Fruit fly (Drosophila melanogaster) whole organism, wandering third instar larva: Measurements from ENCODE around the gene CG14300.
A peak's percentile ranks its signal among the peaks of the same experiment; 100 is the strongest.

ENCODE experiments used
- Abd-B ChIP-seq: fragments of >200 bp; optimal IDR thresholded peaks from 2 replicates; lab custom pipeline; 2017; ENCODE audit warnings: missing biosample characterization, missing genetic modification characterization
- CG32264 ChIP-seq: fragments of 200-800 bp; sonication (Bioruptor generic); optimal IDR thresholded peaks from 2 replicates; lab custom pipeline; 2016; ENCODE audit warnings: missing biosample characterization, missing genetic modification characterization
- CG9705 ChIP-seq: fragments of 200-800 bp; sonication (Bioruptor generic); optimal IDR thresholded peaks from 2 replicates; lab custom pipeline; 2018; ENCODE audit warnings: missing biosample characterization, mild to moderate bottlenecking, missing genetic modification characterization
- CrebA ChIP-seq: fragments of 200-800 bp; sonication (Bioruptor generic); optimal IDR thresholded peaks from 2 replicates; lab custom pipeline; 2016; ENCODE audit warnings: missing biosample characterization, mild to moderate bottlenecking, missing genetic modification characterization, borderline replicate concordance
- Dfd ChIP-seq: fragments of >200 bp; optimal IDR thresholded peaks from 2 replicates; lab custom pipeline; 2017; ENCODE audit warnings: missing biosample characterization, missing genetic modification characterization
- Dif ChIP-seq: fragments of 200-275, 200-300 bp; sonication (Bioruptor generic); optimal IDR thresholded peaks from 2 replicates; lab custom pipeline; 2018; ENCODE audit warnings: missing biosample characterization, missing genetic modification characterization; ENCODE audit not compliant: partially characterized antibody
- GATAd ChIP-seq: sonication (Bioruptor generic); optimal IDR thresholded peaks from 2 replicates; lab custom pipeline; 2016; ENCODE audit warnings: missing biosample characterization, missing genetic modification characterization
- HLH106 ChIP-seq: fragments of 200-800 bp; optimal IDR thresholded peaks from 3 replicates; lab custom pipeline; 2019; ENCODE audit warnings: missing biosample characterization, mild to moderate bottlenecking, missing genetic modification characterization, moderate library complexity
- Hnf4 ChIP-seq: fragments of 200-800 bp; sonication (Bioruptor generic); optimal IDR thresholded peaks from 2 replicates; lab custom pipeline; 2016; ENCODE audit warnings: missing biosample characterization, mild to moderate bottlenecking, missing genetic modification characterization
- Hr78 ChIP-seq: fragments of >200 bp; optimal IDR thresholded peaks from 2 replicates; lab custom pipeline; 2017; ENCODE audit warnings: missing biosample characterization, missing genetic modification characterization
- Hr83 ChIP-seq: fragments of 200-300 bp; sonication (Bioruptor generic); optimal IDR thresholded peaks from 2 replicates; lab custom pipeline; 2016; ENCODE audit warnings: missing biosample characterization, mild to moderate bottlenecking, missing genetic modification characterization, moderate library complexity; ENCODE audit not compliant: poor library complexity, severe bottlenecking
- Jra ChIP-seq: sonication (Bioruptor generic); optimal IDR thresholded peaks from 2 replicates; lab custom pipeline; 2016; ENCODE audit warnings: missing biosample characterization, missing genetic modification characterization
- Mio ChIP-seq: sonication (Bioruptor generic); optimal IDR thresholded peaks from 2 replicates; lab custom pipeline; 2016; ENCODE audit warnings: missing biosample characterization, missing genetic modification characterization
- Myc ChIP-seq: fragments of >200 bp; optimal IDR thresholded peaks from 2 replicates; lab custom pipeline; 2017
- N ChIP-seq: fragments of >200 bp; optimal IDR thresholded peaks from 2 replicates; lab custom pipeline; 2018; ENCODE audit warnings: missing biosample characterization, missing external identifiers, missing genetic modification characterization
- OdsH ChIP-seq: fragments of 200-800 bp; sonication (Bioruptor generic); optimal IDR thresholded peaks from 2 replicates; lab custom pipeline; 2016; ENCODE audit warnings: missing biosample characterization, mild to moderate bottlenecking, missing genetic modification characterization
- Rel ChIP-seq, 2 experiments: fragments of 200-800 bp; sonication (Bioruptor generic) in 1 of 2; optimal IDR thresholded peaks; 2 replicates in 1 of 2; 3 replicates in 1 of 2; lab custom pipeline; 2016 to 2019; ENCODE audit warnings: mild to moderate bottlenecking in 2 of 2, missing biosample characterization in 2 of 2, missing genetic modification characterization in 2 of 2, moderate library complexity in 1 of 2
- Sp1 ChIP-seq: fragments of 200-800 bp; sonication (Bioruptor generic); optimal IDR thresholded peaks from 3 replicates; lab custom pipeline; 2019; ENCODE audit warnings: missing biosample characterization, mild to moderate bottlenecking, missing genetic modification characterization, moderate library complexity
- Vsx2 ChIP-seq: fragments of 200-300, 225-300 bp; sonication (Bioruptor generic); optimal IDR thresholded peaks from 2 replicates; lab custom pipeline; 2018; ENCODE audit warnings: missing biosample characterization, missing genetic modification characterization; ENCODE audit not compliant: partially characterized antibody
- br ChIP-seq: fragments of 200-800 bp; sonication (Bioruptor generic); optimal IDR thresholded peaks from 2 replicates; lab custom pipeline; 2016; ENCODE audit warnings: missing biosample characterization, missing genetic modification characterization
- brk ChIP-seq: fragments of 200-800 bp; sonication (Bioruptor generic); optimal IDR thresholded peaks from 2 replicates; lab custom pipeline; 2016; ENCODE audit warnings: missing biosample characterization, mild to moderate bottlenecking, missing genetic modification characterization
- dl ChIP-seq, 2 experiments: fragments of 175-275, 200-275 bp in 1 of 2; fragments of 200-275 bp in 1 of 2; sonication (Bioruptor generic); optimal IDR thresholded peaks; lab custom pipeline; 2018; ENCODE audit warnings: mild to moderate bottlenecking in 2 of 2, missing biosample characterization in 2 of 2, missing genetic modification characterization in 2 of 2, moderate library complexity in 2 of 2; ENCODE audit not compliant: partially characterized antibody in 2 of 2, insufficient read depth in 1 of 2
- dmrt93B ChIP-seq: fragments of 200-800 bp; sonication (Bioruptor generic); optimal IDR thresholded peaks from 2 replicates; lab custom pipeline; 2018; ENCODE audit warnings: missing biosample characterization, mild to moderate bottlenecking, missing genetic modification characterization
- dsf ChIP-seq: sonication (Bioruptor generic); optimal IDR thresholded peaks from 2 replicates; lab custom pipeline; 2016; ENCODE audit warnings: missing biosample characterization, missing genetic modification characterization, borderline replicate concordance
- ey ChIP-seq: fragments of 200-800 bp; sonication (Bioruptor generic); optimal IDR thresholded peaks from 2 replicates; lab custom pipeline; 2016; ENCODE audit warnings: missing biosample characterization, missing genetic modification characterization
- foxo ChIP-seq, 2 experiments: fragments of 200-800 bp; sonication (Bioruptor generic); optimal IDR thresholded peaks; 2 replicates in 1 of 2; 3 replicates in 1 of 2; lab custom pipeline; 2016 to 2017; ENCODE audit warnings: missing biosample characterization in 2 of 2, missing genetic modification characterization in 2 of 2
- fru ChIP-seq: fragments of 200-800 bp; sonication (Bioruptor generic); optimal IDR thresholded peaks from 3 replicates; lab custom pipeline; 2016; ENCODE audit warnings: missing biosample characterization, mild to moderate bottlenecking, missing genetic modification characterization
- h ChIP-seq: fragments of 200-800 bp; sonication (Bioruptor generic); optimal IDR thresholded peaks from 3 replicates; lab custom pipeline; 2016; ENCODE audit warnings: missing biosample characterization, mild to moderate bottlenecking, missing genetic modification characterization
- jim ChIP-seq: fragments of 175-275, 200-325 bp; sonication (Bioruptor generic); optimal IDR thresholded peaks from 2 replicates; lab custom pipeline; 2016; ENCODE audit warnings: missing biosample characterization, mild to moderate bottlenecking, missing genetic modification characterization
- lola ChIP-seq: fragments of >200 bp; optimal IDR thresholded peaks from 2 replicates; lab custom pipeline; 2017; ENCODE audit warnings: missing biosample characterization, missing genetic modification characterization
- pan ChIP-seq: fragments of >200 bp; optimal IDR thresholded peaks from 2 replicates; lab custom pipeline; 2017
- psq ChIP-seq: fragments of 200-800 bp; sonication (Bioruptor generic); optimal IDR thresholded peaks from 3 replicates; lab custom pipeline; 2017; ENCODE audit warnings: missing biosample characterization, mild to moderate bottlenecking, missing genetic modification characterization, moderate library complexity
- rgr ChIP-seq: fragments of 200-800 bp; sonication (Bioruptor generic); optimal IDR thresholded peaks from 3 replicates; lab custom pipeline; 2016; ENCODE audit warnings: missing biosample characterization, mild to moderate bottlenecking, missing genetic modification characterization
- sage ChIP-seq: fragments of 200-800 bp; sonication (Bioruptor generic); optimal IDR thresholded peaks from 2 replicates; lab custom pipeline; 2016; ENCODE audit warnings: missing biosample characterization, mild to moderate bottlenecking, missing genetic modification characterization
- sv ChIP-seq: fragments of 200-800 bp; sonication (Bioruptor generic); optimal IDR thresholded peaks from 3 replicates; lab custom pipeline; 2016; ENCODE audit warnings: missing biosample characterization, missing genetic modification characterization
- tai ChIP-seq: sonication (Bioruptor generic); optimal IDR thresholded peaks from 2 replicates; lab custom pipeline; 2016; ENCODE audit warnings: missing biosample characterization, missing genetic modification characterization
- usp ChIP-seq: fragments of >200 bp; optimal IDR thresholded peaks from 2 replicates; lab custom pipeline; 2017; ENCODE audit warnings: missing biosample characterization, missing genetic modification characterization
- woc ChIP-seq: sonication (Bioruptor generic); optimal IDR thresholded peaks from 2 replicates; lab custom pipeline; 2016; ENCODE audit warnings: missing biosample characterization, mild to moderate bottlenecking, missing genetic modification characterization

The CG14300 gene

dm6 chr3R:18671112-18671729 lies 22.3 kb downstream of the CG14300 start, which contains the start of gene CG31230:
Gene CG31230 (plus strand): TSS chr3R:18671679.
- TF ChIP-seq foxo (GFP tag; optimal IDR thresholded peaks at IDR 0.05; lab: Kevin White, UChicago) (no peak), brk (no peak), CG9705 (GFP tag; lab: Kevin White, UChicago) (no peak), CrebA (no peak), dmrt93B (GFP tag; lab: Kevin White, UChicago) (no peak), ey (GFP tag; lab: Kevin White, UChicago) (no peak), Hnf4 (GFP tag; lab: Kevin White, UChicago) (no peak), N (GFP tag; lab: Kevin White, UChicago) (no peak), Mio (no peak), Hr78 (GFP tag; lab: Kevin White, UChicago) (no peak)

dm6 chr3R:18670441-18671111 lies 22.9 kb downstream of the CG14300 start:
- peak; percentile 74 for TF ChIP-seq HLH106
- no peak for TF ChIP-seq Hnf4 (GFP tag; lab: Kevin White, UChicago)
- peak; percentile 51 to 93 for TF ChIP-seq foxo (GFP tag; optimal IDR thresholded peaks at IDR 0.05; lab: Kevin White, UChicago)
- TF ChIP-seq GATAd (GFP tag; lab: Kevin White, UChicago): no peak
- no peak for TF ChIP-seq sv (GFP tag; lab: Kevin White, UChicago)
- peak; percentile 61 for TF ChIP-seq rgr (GFP tag; lab: Kevin White, UChicago)
- no peak for TF ChIP-seq brk
- TF ChIP-seq sage: no peak
- peak in 1 of 2 experiments; percentile 65 for TF ChIP-seq dl (GFP tag; optimal IDR thresholded peaks at IDR 0.05; lab: Kevin White, UChicago; ENCODE audit: insufficient read depth in 1 of 2, partially characterized antibody in 2 of 2)
- peak; percentile 22 for TF ChIP-seq Jra (GFP tag; lab: Kevin White, UChicago)
- no peak for TF ChIP-seq N (GFP tag; lab: Kevin White, UChicago)
- TF ChIP-seq fru (GFP tag; lab: Kevin White, UChicago): peak; percentile 69
- peak; percentile 54 for TF ChIP-seq OdsH
- TF ChIP-seq Mio: no peak
- TF ChIP-seq CG9705 (GFP tag; lab: Kevin White, UChicago): no peak
- peak; percentile 69 for TF ChIP-seq ey (GFP tag; lab: Kevin White, UChicago)
- TF ChIP-seq tai (GFP tag; lab: Kevin White, UChicago): no peak
- peak; percentile 71 for TF ChIP-seq woc (GFP tag; lab: Kevin White, UChicago)
- TF ChIP-seq psq (GFP tag; lab: Kevin White, UChicago): peak; percentile 70
- no peak for TF ChIP-seq pan (lab: Kevin White, UChicago)
- TF ChIP-seq Sp1 (GFP tag; lab: Kevin White, UChicago): peak; percentile 53
- no peak for TF ChIP-seq dsf (GFP tag; lab: Kevin White, UChicago)
- TF ChIP-seq Myc (lab: Kevin White, UChicago): no peak
- no peak for TF ChIP-seq CrebA
- TF ChIP-seq jim (GFP tag; lab: Kevin White, UChicago): no peak
- TF ChIP-seq Abd-B (GFP tag; lab: Kevin White, UChicago): no peak
- TF ChIP-seq br (GFP tag; lab: Kevin White, UChicago): peak; percentile 41
- no peak for TF ChIP-seq Dfd (GFP tag; lab: Kevin White, UChicago)
- TF ChIP-seq usp (GFP tag; lab: Kevin White, UChicago): no peak
- TF ChIP-seq Hr83 (GFP tag; lab: Kevin White, UChicago): no peak
- peak; percentile 64 for TF ChIP-seq Dif
- TF ChIP-seq Hr78 (GFP tag; lab: Kevin White, UChicago): no peak
- TF ChIP-seq lola (GFP tag; lab: Kevin White, UChicago): no peak
- TF ChIP-seq h (GFP tag; lab: Kevin White, UChicago): peak; percentile 63
- TF ChIP-seq dmrt93B (GFP tag; lab: Kevin White, UChicago): no peak
- TF ChIP-seq Rel (GFP tag; optimal IDR thresholded peaks at IDR 0.05; lab: Kevin White, UChicago): no peak
- TF ChIP-seq Rel (tag; optimal IDR thresholded peaks at IDR 0.05; lab: Kevin White, UChicago): peak; percentile 27
- TF ChIP-seq CG32264 (GFP tag; lab: Kevin White, UChicago): peak; percentile 24
- TF ChIP-seq Vsx2 (GFP tag; lab: Kevin White, UChicago): peak; percentile 66
